Fruit fly (Drosophila melanogaster) whole organism, embryonic: ENCODE results near the gene CG7879.

Source experiments
- Abd-B ChIP-seq: fragments of 200-800 bp; sonication (Bioruptor generic); optimal IDR thresholded peaks from 2 replicates; lab custom pipeline; 2018; ENCODE audit warnings: missing biosample characterization, mild to moderate bottlenecking, missing genetic modification characterization, moderate library complexity
- Ada2b ChIP-seq: fragments of 200-800 bp; sonication (Bioruptor generic); IDR thresholded peaks from 2 replicates; pipeline ENCODE4 v1.3.6; 2022; ENCODE audit warnings: missing biosample characterization, missing genetic modification characterization
- Atf3 ChIP-seq: fragments of 200-800 bp; sonication (Bioruptor generic); optimal IDR thresholded peaks from 3 replicates; lab custom pipeline; 2016; ENCODE audit warnings: missing biosample characterization, missing genetic modification characterization
- Bdp1 ChIP-seq: fragments of 200-800 bp; sonication (Bioruptor generic); optimal IDR thresholded peaks from 3 replicates; lab custom pipeline; 2016; ENCODE audit warnings: missing biosample characterization, missing genetic modification characterization
- CG11456 ChIP-seq: fragments of 200-800 bp; sonication (Bioruptor generic); IDR thresholded peaks from 3 replicates; pipeline ENCODE4 v1.3.6; 2022; ENCODE audit warnings: missing biosample characterization, missing genetic modification characterization
- CG11504 ChIP-seq: fragments of 200-800 bp; sonication (Bioruptor generic); optimal IDR thresholded peaks from 3 replicates; lab custom pipeline; 2019; ENCODE audit warnings: missing biosample characterization, mild to moderate bottlenecking, missing genetic modification characterization, moderate library complexity
- CG11560 ChIP-seq: fragments of 200-800 bp; sonication (Bioruptor generic); IDR thresholded peaks from 3 replicates; pipeline ENCODE4 v1.3.6; 2022; ENCODE audit warnings: missing biosample characterization, missing genetic modification characterization
- CG13624 ChIP-seq: fragments of 200-800 bp; sonication (Bioruptor generic); optimal IDR thresholded peaks from 2 replicates; lab custom pipeline; 2016; ENCODE audit warnings: missing biosample characterization, missing genetic modification characterization
- CG14050 ChIP-seq: fragments of 200-800 bp; sonication (Bioruptor generic); IDR thresholded peaks from 3 replicates; pipeline ENCODE4 v1.3.6; 2022; ENCODE audit warnings: missing biosample characterization, missing genetic modification characterization
- CG15269 ChIP-seq: fragments of 200-800 bp; sonication (Bioruptor generic); optimal IDR thresholded peaks from 2 replicates; lab custom pipeline; 2018; ENCODE audit warnings: missing biosample characterization, mild to moderate bottlenecking, missing genetic modification characterization, moderate library complexity
- CG15696 ChIP-seq: fragments of 200-800 bp; sonication (Bioruptor generic); optimal IDR thresholded peaks from 2 replicates; lab custom pipeline; 2019; ENCODE audit warnings: missing biosample characterization, mild to moderate bottlenecking, missing genetic modification characterization, moderate library complexity
- CG17328 ChIP-seq: fragments of 200-800 bp; sonication (Bioruptor generic); IDR thresholded peaks from 2 replicates; pipeline ENCODE4 v1.3.6; 2022; ENCODE audit warnings: missing biosample characterization, missing genetic modification characterization
- CG17385 ChIP-seq: fragments of 200-800 bp; sonication (Bioruptor generic); optimal IDR thresholded peaks from 3 replicates; lab custom pipeline; 2018; ENCODE audit warnings: missing biosample characterization, mild to moderate bottlenecking, missing genetic modification characterization
- CG17612 ChIP-seq: fragments of 200-800 bp; sonication (Bioruptor generic); IDR thresholded peaks from 2 replicates; pipeline ENCODE4 v1.3.6; 2022; ENCODE audit warnings: missing biosample characterization, missing genetic modification characterization
- CG17912 ChIP-seq: fragments of 200-800 bp; sonication (Bioruptor generic); optimal IDR thresholded peaks from 2 replicates; lab custom pipeline; 2018; ENCODE audit warnings: missing biosample characterization, mild to moderate bottlenecking, missing genetic modification characterization
- CG31388 ChIP-seq: fragments of 200-800 bp; sonication (Bioruptor generic); optimal IDR thresholded peaks from 2 replicates; lab custom pipeline; 2016; ENCODE audit warnings: missing biosample characterization, missing genetic modification characterization
- CG34224 ChIP-seq: fragments of 200-800 bp; sonication (Bioruptor generic); IDR thresholded peaks from 3 replicates; pipeline ENCODE4 v1.3.6; 2022; ENCODE audit warnings: missing biosample characterization, missing genetic modification characterization; ENCODE audit not compliant: partially characterized antibody
- CG4282 ChIP-seq: fragments of 200-800 bp; sonication (Bioruptor generic); optimal IDR thresholded peaks from 2 replicates; lab custom pipeline; 2016; ENCODE audit warnings: missing biosample characterization, missing genetic modification characterization
- CG43689 ChIP-seq: fragments of 200-800 bp; sonication (Bioruptor generic); IDR thresholded peaks from 2 replicates; pipeline ENCODE4 v1.3.6; 2022; ENCODE audit warnings: missing biosample characterization, missing genetic modification characterization
- CG4404 ChIP-seq: fragments of 200-800 bp; sonication (Bioruptor generic); IDR thresholded peaks from 2 replicates; pipeline ENCODE4 v1.3.6; 2022; ENCODE audit warnings: missing biosample characterization, missing genetic modification characterization
- CG6765 ChIP-seq: fragments of 200-800 bp; sonication (Bioruptor generic); optimal IDR thresholded peaks from 3 replicates; lab custom pipeline; 2017; ENCODE audit warnings: missing biosample characterization, mild to moderate bottlenecking, missing genetic modification characterization
- CG9817 ChIP-seq: fragments of 200-800 bp; sonication (Bioruptor generic); optimal IDR thresholded peaks from 2 replicates; lab custom pipeline; 2018; ENCODE audit warnings: missing biosample characterization, mild to moderate bottlenecking, missing genetic modification characterization, moderate library complexity
- Camta ChIP-seq: fragments of 200-800 bp; sonication (Bioruptor generic); optimal IDR thresholded peaks from 2 replicates; lab custom pipeline; 2016; ENCODE audit warnings: missing biosample characterization, missing genetic modification characterization
- Doc3 ChIP-seq: fragments of 200-800 bp; sonication (Bioruptor generic); IDR thresholded peaks from 3 replicates; pipeline ENCODE4 v1.3.6; 2022; ENCODE audit warnings: missing biosample characterization, missing genetic modification characterization; ENCODE audit not compliant: partially characterized antibody
- Hand ChIP-seq: fragments of 200-800 bp; sonication (Bioruptor generic); optimal IDR thresholded peaks from 2 replicates; lab custom pipeline; 2017; ENCODE audit warnings: mild to moderate bottlenecking, missing biosample characterization, missing genetic modification reagents, missing genetic modification characterization
- Hey ChIP-seq: fragments of 200-800 bp; sonication (Bioruptor generic); optimal IDR thresholded peaks from 3 replicates; lab custom pipeline; 2018; ENCODE audit warnings: missing biosample characterization, mild to moderate bottlenecking, missing genetic modification characterization
- Hr78 ChIP-seq, 2 experiments: fragments of 200-800 bp in 1 of 2; fragments of >200 bp in 1 of 2; sonication (Bioruptor generic) in 1 of 2; optimal IDR thresholded peaks; 2 replicates each; lab custom pipeline; 2017 to 2019; ENCODE audit warnings: missing biosample characterization in 2 of 2, missing genetic modification characterization in 2 of 2, mild to moderate bottlenecking in 1 of 2, moderate library complexity in 1 of 2
- Kr ChIP-seq: fragments of 200-800 bp; sonication (Bioruptor generic); optimal IDR thresholded peaks from 2 replicates; lab custom pipeline; 2017; ENCODE audit warnings: missing biosample characterization, mild to moderate bottlenecking, missing genetic modification characterization
- Ravus ChIP-seq: fragments of 200-800 bp; sonication (Bioruptor generic); IDR thresholded peaks from 2 replicates; pipeline ENCODE4 v1.3.6; 2022; ENCODE audit warnings: missing biosample characterization, missing genetic modification characterization
- ab ChIP-seq: fragments of 200-800 bp; sonication (Bioruptor generic); optimal IDR thresholded peaks from 2 replicates; lab custom pipeline; 2016; ENCODE audit warnings: missing biosample characterization, missing genetic modification characterization
- ac ChIP-seq: fragments of 200-800 bp; sonication (Bioruptor generic); optimal IDR thresholded peaks from 3 replicates; lab custom pipeline; 2017; ENCODE audit warnings: missing biosample characterization, mild to moderate bottlenecking, missing genetic modification characterization
- al ChIP-seq: fragments of 200-800 bp; sonication (Bioruptor generic); IDR thresholded peaks from 2 replicates; pipeline ENCODE4 v1.3.6; 2022; ENCODE audit warnings: missing biosample characterization, missing genetic modification characterization
- dan ChIP-seq: fragments of 200-800 bp; sonication (Bioruptor generic); IDR thresholded peaks from 2 replicates; pipeline ENCODE4 v1.3.6; 2022; ENCODE audit warnings: missing biosample characterization, missing genetic modification characterization
- dmrt99B ChIP-seq: fragments of 200-800 bp; sonication (Bioruptor generic); optimal IDR thresholded peaks from 2 replicates; lab custom pipeline; 2018; ENCODE audit warnings: missing biosample characterization, mild to moderate bottlenecking, missing genetic modification characterization, moderate library complexity
- ems ChIP-seq: fragments of 200-800 bp; sonication (Bioruptor generic); optimal IDR thresholded peaks from 3 replicates; lab custom pipeline; 2016; ENCODE audit warnings: missing biosample characterization, missing genetic modification characterization
- fu2 ChIP-seq: fragments of 200-800 bp; sonication (Bioruptor generic); optimal IDR thresholded peaks from 2 replicates; lab custom pipeline; 2016; ENCODE audit warnings: missing biosample characterization, missing genetic modification characterization
- insv ChIP-seq, 2 experiments: fragments of 200-800 bp; sonication (Bioruptor generic); optimal IDR thresholded peaks; 3 replicates each; lab custom pipeline; 2016 to 2018; ENCODE audit warnings: missing biosample characterization in 2 of 2, missing genetic modification characterization in 2 of 2
- maf-S ChIP-seq: fragments of 200-800 bp; sonication (Bioruptor generic); optimal IDR thresholded peaks from 2 replicates; lab custom pipeline; 2016; ENCODE audit warnings: missing biosample characterization, missing genetic modification characterization
- nau ChIP-seq: fragments of 200-800 bp; sonication (Bioruptor generic); optimal IDR thresholded peaks from 3 replicates; lab custom pipeline; 2017; ENCODE audit warnings: missing biosample characterization, mild to moderate bottlenecking, missing genetic modification characterization, missing genetic modification reagents
- otp ChIP-seq: fragments of 200-800 bp; sonication (Bioruptor generic); IDR thresholded peaks from 3 replicates; pipeline ENCODE4, ENCODE4 v1.3.6; 2022; ENCODE audit warnings: missing biosample characterization, missing genetic modification characterization
- pan ChIP-seq, 4 experiments: fragments of >200 bp in 3 of 4; fragments of 200-800 bp in 1 of 4; sonication (Bioruptor generic) in 1 of 4; optimal IDR thresholded peaks in 3 of 4; IDR thresholded peaks in 1 of 4; 2 replicates each; pipeline versions ENCODE4 v1.3.6 to Lab custom; 2017 to 2022; ENCODE audit warnings: missing biosample characterization in 2 of 4, missing genetic modification characterization in 2 of 4, mixed read lengths in 1 of 4
- pnt ChIP-seq: fragments of 200-800 bp; sonication (Bioruptor generic); optimal IDR thresholded peaks from 3 replicates; lab custom pipeline; 2016; ENCODE audit warnings: missing biosample characterization, missing genetic modification characterization
- pum ChIP-seq: fragments of 200-800 bp; sonication (Bioruptor generic); optimal IDR thresholded peaks from 2 replicates; lab custom pipeline; 2016; ENCODE audit warnings: missing biosample characterization, missing genetic modification characterization
- sc ChIP-seq, 3 experiments: fragments of >200 bp in 2 of 3; fragments of 200-800 bp in 1 of 3; sonication (Bioruptor generic) in 1 of 3; optimal IDR thresholded peaks; 2 replicates in 2 of 3; 3 replicates in 1 of 3; lab custom pipeline; 2017; ENCODE audit warnings: mild to moderate bottlenecking in 1 of 3, missing biosample characterization in 1 of 3, missing genetic modification characterization in 1 of 3, missing genetic modification reagents in 1 of 3
- scrt ChIP-seq: fragments of 200-800 bp; sonication (Bioruptor generic); optimal IDR thresholded peaks from 2 replicates; lab custom pipeline; 2018; ENCODE audit warnings: missing biosample characterization, mild to moderate bottlenecking, missing genetic modification characterization, moderate library complexity
- seq ChIP-seq: fragments of 200-800 bp; sonication (Bioruptor generic); IDR thresholded peaks from 2 replicates; pipeline ENCODE4 v1.3.6; 2022; ENCODE audit warnings: missing biosample characterization, missing genetic modification characterization
- trem ChIP-seq: fragments of 200-800 bp; optimal IDR thresholded peaks from 3 replicates; lab custom pipeline; 2019; ENCODE audit warnings: missing biosample characterization, mild to moderate bottlenecking, missing genetic modification characterization, moderate library complexity
- unc-4 ChIP-seq: fragments of 200-800 bp; sonication (Bioruptor generic); IDR thresholded peaks from 2 replicates; pipeline ENCODE4 v1.3.6; 2022; ENCODE audit warnings: missing biosample characterization, missing genetic modification characterization; ENCODE audit not compliant: partially characterized antibody

Gene CG7879

dm6 chr3L:1558178-1558788 is 10.1 kb downstream of the CG7879 start, which contains the start of the genes Pex10 and CG12099 (continued):
- TF ChIP-seq ac (GFP tag; lab: Kevin White, UChicago) (peak; percentile 28), CG13624 (GFP tag; lab: Kevin White, UChicago) (peak; percentile 53), seq (peak; percentile 72; the same call in 1 of the 2 replicates), CG11456 (GFP tag; lab: Robert Waterston, UW) (peak; percentile 93), Doc3 (peak; percentile 93), CG9817 (tag; lab: Kevin White, UChicago) (peak; percentile 94), scrt (GFP tag; lab: Kevin White, UChicago) (no peak), CG4404 (GFP tag; lab: Robert Waterston, UW) (peak; percentile 95), ems (GFP tag; lab: Kevin White, UChicago) (peak; percentile 76), unc-4 (GFP tag; lab: Robert Waterston, UW) (peak; percentile 96), insv (GFP tag; optimal IDR thresholded peaks at IDR 0.05; lab: Kevin White, UChicago) (peak in 1 of 2 experiments; percentile 69), Bdp1 (GFP tag; lab: Kevin White, UChicago) (peak; percentile 50), pnt (GFP tag; lab: Kevin White, UChicago) (peak; percentile 65), CG11504 (tag; lab: Kevin White, UChicago) (no peak), pan (optimal IDR thresholded peaks at IDR 0.05; lab: Kevin White, UChicago) (no peak), pan (GFP tag; optimal IDR thresholded peaks at IDR 0.05 in 1 of 2, IDR thresholded peaks at IDR 0.05 in 1 of 2) (peak in 1 of 2 experiments; percentile 89), ab (GFP tag; lab: Kevin White, UChicago) (peak; percentile 24), Ada2b (GFP tag; lab: Robert Waterston, UW) (peak; percentile 87), pum (GFP tag; lab: Kevin White, UChicago) (peak; percentile 67), CG17328 (GFP tag; lab: Robert Waterston, UW) (peak; percentile 86), CG34224 (GFP tag; lab: Robert Waterston, UW) (peak; percentile 89), CG17612 (GFP tag; lab: Robert Waterston, UW) (peak; percentile 87), trem (peak; percentile 92), Hand (peak; percentile 50), CG14050 (GFP tag; lab: Robert Waterston, UW) (peak; percentile 84), CG17385 (peak; percentile 76), CG15696 (tag; lab: Kevin White, UChicago) (peak; percentile 91), nau (GFP tag; lab: Kevin White, UChicago) (no peak), CG15269 (tag; lab: Kevin White, UChicago) (peak; percentile 86), otp (peak; percentile 82), maf-S (GFP tag; lab: Kevin White, UChicago) (peak; percentile 72), dan (GFP tag; lab: Robert Waterston, UW) (peak; percentile 77), al (peak; percentile 93), Abd-B (GFP tag; lab: Kevin White, UChicago) (peak; percentile 88), CG6765 (GFP tag; lab: Kevin White, UChicago) (peak; percentile 50), CG31388 (GFP tag; lab: Kevin White, UChicago) (peak; percentile 64), CG4282 (GFP tag; lab: Kevin White, UChicago) (no peak), dmrt99B (tag; lab: Kevin White, UChicago) (no peak), fu2 (peak; percentile 52), CG43689 (GFP tag; lab: Robert Waterston, UW) (peak; percentile 69; the same call in 1 of the 2 replicates), Hr78 (GFP tag; optimal IDR thresholded peaks at IDR 0.05; lab: Kevin White, UChicago) (no peak), sc (optimal IDR thresholded peaks at IDR 0.05; lab: Kevin White, UChicago) (no peak), sc (GFP tag; optimal IDR thresholded peaks at IDR 0.05; lab: Kevin White, UChicago) (no peak), Hey (tag; lab: Kevin White, UChicago) (no peak), Camta (GFP tag; lab: Kevin White, UChicago) (peak; percentile 48), Atf3 (peak; percentile 65), Ravus (peak; percentile 72), CG17912 (peak; percentile 46), CG11560 (tag; lab: Robert Waterston, UW) (peak; percentile 83), Kr (GFP tag; lab: Kevin White, UChicago) (no peak)
